Worm (Caenorhabditis elegans): Measurements from ENCODE around the gene sup-37.
A peak's percentile ranks its signal among the peaks of the same experiment; 100 is the strongest.

DNA sequence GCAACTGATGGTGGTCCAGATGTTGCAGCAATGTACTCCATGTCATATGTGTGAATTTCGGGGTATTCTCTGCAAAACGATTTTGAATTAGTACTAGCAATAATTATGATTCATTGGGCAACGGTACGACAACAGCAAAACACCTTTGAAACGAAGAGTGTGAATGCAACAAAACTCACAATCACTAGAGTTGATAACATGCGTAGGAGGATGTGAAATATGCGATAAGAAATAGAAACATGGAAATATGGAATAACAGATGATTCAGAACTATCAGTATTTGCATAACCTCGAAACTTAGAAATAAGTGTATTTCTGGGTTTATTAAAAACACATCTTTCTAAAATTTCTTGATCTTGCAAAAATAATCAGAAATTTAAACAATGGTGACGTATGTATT lies 9.2 kb downstream of the sup-37 start:
- TF ChIP-seq nhr-71 (tag; optimal IDR thresholded peaks at IDR 0.05) (no peak), lir-3 (tag; optimal IDR thresholded peaks at IDR 0.05; ENCODE audit: poor library complexity) (no peak), unc-62 (GFP tag; optimal IDR thresholded peaks at IDR 0.05) (no peak), mdl-1 (tag; optimal IDR thresholded peaks at IDR 0.05) (no peak), elt-2 (tag; optimal IDR thresholded peaks at IDR 0.05) (peak; percentile 55), ztf-4 (tag; optimal IDR thresholded peaks at IDR 0.05) (no peak), nhr-28 (tag; optimal IDR thresholded peaks at IDR 0.05) (no peak), nhr-237 (tag; optimal IDR thresholded peaks at IDR 0.05) (no peak), pqm-1 (tag; optimal IDR thresholded peaks at IDR 0.05) (peak; percentile 12), lin-39 (tag; optimal IDR thresholded peaks at IDR 0.05) (no peak), fos-1 (tag; optimal IDR thresholded peaks at IDR 0.05) (no peak), ets-5 (GFP tag; IDR thresholded peaks at IDR 0.05) (no peak), aly-2 (tag; optimal IDR thresholded peaks at IDR 0.05) (no peak)

Measured in whole organism, L1 larva.